Fruit fly (Drosophila melanogaster) whole organism, larva: Measurements from ENCODE around the gene noc.

ENCODE experiments used
- noc ChIP-seq: fragments of 200-800 bp; sonication (Bioruptor generic); optimal IDR thresholded peaks from 3 replicates; lab custom pipeline; 2019; ENCODE audit warnings: missing biosample characterization, mild to moderate bottlenecking, missing genetic modification characterization, moderate library complexity

Gene noc

DNA sequence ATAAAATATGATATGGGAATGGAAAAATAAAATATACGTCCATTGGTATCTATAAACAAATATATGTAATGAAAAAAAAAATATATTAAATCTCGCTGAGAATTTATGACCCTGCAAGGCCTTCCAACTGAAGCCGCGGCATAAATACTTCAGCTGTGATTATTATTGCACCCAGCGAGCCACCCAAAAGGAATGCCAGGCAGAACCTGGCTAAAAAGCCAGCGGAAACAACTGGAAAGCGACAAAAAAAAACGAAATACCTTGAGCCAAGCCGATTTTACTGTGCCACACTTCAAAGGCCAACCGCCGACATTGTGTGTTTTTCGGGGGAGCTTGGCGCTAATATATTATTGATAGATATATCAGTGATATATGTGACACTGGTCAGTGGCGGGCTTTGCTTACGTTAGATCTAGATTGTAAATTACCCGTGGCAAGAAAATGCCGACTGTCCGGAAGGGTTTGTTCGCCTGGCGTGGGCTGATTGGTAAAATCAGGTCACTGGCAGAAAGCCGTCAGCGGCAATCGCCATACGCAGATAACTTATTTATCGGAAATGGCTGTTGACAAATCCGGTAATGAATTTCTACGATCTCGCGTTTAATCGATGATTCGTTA lies 7.9 kb downstream of the noc start:
- TF ChIP-seq noc (tag; lab: Kevin White, UChicago) = peak; percentile 92

dm6 chr2L:14499078-14499477 lies 8.4 kb downstream of the noc start:
- TF ChIP-seq noc (tag; lab: Kevin White, UChicago) = peak; percentile 55

dm6 chr2L:14499497-14499896 lies 8.8 kb downstream of the noc start:
- TF ChIP-seq noc (tag; lab: Kevin White, UChicago) = peak; percentile 19

DNA sequence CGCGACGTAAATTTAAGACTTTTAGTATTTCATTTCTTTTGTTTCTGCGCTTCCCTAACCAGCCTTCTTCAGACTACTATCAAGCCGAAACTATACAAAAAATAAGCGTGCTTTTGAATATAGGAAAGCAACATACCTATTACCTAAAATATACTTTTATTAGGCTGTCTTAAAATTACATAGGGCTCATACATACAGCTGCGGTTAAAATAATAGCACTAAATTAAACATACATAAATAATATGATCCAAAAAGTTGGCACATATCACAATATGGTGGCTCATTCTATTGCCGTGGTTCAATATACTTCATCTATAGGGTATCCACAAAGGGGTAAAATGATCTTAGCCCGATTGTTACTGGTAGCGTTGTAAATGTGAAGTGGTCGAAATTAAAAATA lies 9.7 kb downstream of the noc start:
- peak; percentile 97 for TF ChIP-seq noc (tag; lab: Kevin White, UChicago)

DNA sequence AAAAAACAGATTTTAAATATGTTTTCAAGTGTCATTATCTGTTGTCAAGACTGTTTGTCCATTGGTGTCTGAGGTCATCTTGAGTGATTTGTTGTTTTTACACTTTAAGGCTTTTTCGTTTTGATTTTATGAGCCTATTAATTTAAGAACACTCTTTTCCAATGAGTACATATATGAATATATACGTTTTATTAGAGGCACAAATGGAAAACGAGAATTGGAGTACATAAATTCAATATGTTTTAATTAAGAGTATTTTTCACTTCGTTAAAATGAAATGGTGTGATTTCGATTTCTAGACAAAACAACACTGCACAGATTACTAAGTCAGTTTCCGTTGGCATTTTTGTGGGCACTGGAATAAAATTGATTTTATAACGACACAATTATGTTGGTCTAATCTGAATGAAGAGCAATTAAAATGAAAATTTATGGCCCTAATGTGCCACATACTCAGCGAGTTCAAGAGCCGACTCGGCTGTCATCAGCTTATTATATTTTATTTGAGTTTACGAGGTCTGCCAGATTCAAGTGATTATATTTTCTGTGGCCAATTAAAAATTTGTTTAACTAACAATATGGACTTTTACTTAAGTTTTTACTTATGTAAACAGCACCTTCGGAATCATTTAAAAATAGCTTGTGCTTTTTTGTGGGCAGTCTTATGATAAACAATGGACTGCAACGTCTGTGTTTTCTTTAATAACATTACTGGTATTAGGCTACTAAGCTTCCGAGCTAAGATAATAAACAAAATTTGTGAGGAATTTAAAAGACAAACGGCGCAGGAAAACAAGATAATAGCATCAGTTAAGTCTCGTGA lies 10.7 kb downstream of the noc start:
- peak; percentile 97 for TF ChIP-seq noc (tag; lab: Kevin White, UChicago)

- TF ChIP-seq noc (tag; lab: Kevin White, UChicago) = peak; percentile 95
Measured at dm6 chr2L:14502578-14503426, 12.1 kb downstream of the noc start.

dm6 chr2L:14503584-14503983 lies 12.9 kb downstream of the noc start:
- TF ChIP-seq noc (tag; lab: Kevin White, UChicago) = no peak

DNA sequence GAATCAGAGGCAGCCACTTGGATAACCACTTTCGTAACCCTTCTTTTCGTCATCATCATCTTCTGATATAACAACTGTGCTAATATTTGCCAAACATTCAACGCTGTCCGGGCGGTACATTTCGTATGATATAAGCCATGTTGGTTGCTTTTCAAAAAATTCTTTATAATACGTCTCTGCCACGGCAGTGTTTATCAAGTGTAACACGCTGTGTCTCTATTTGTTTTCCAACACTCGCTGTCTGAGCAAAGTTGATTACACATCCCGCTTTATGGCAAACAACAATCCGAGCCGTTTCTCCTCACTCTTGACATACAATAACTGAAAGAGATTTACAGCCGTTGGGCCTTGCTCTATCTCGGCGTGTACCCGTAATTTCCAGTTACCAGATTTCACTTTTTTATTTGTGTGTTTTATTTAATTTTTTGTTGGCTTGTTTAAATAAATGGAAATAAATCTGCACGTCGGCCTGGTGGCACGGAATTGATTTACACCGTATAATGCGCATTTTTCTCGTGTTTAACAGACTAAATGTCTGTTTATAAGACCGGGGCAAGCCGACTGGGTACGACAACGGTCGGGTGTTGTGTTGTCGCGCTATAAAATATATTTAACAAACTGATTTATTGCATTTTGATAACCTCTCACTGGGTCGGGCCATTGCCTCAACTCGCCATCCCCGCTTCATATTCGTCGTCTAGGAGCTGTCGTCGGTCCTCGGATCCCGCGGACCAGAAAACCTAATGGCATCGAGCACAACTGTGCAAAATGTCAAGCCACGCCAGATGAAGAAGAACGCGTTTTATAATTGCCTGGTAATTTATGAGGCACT lies 14.6 kb downstream of the noc start:
- TF ChIP-seq noc (tag; lab: Kevin White, UChicago) = peak; percentile 94

- TF ChIP-seq noc (tag; lab: Kevin White, UChicago) = peak; percentile 97
Measured at dm6 chr2L:14506011-14506565, 15.4 kb downstream of the noc start.

DNA sequence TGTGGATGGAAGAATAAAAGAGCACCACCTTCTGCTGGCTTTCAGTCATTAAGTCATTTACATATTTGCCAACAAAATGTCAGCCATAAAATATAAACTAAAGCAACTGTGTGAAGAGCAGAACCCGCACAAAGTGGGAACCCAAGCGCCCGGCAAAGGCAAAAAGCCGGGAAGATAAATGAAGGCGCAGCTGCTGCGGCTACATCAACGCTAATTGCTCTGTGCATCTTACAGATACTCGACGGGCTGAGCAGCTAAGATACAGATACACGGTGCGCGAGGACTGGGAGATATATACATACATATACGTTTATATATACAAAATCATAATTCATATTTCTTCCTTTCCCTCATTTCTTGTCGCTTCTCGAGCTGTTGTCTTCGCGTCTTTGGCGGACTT lies 16.0 kb downstream of the noc start:
- no peak for TF ChIP-seq noc (tag; lab: Kevin White, UChicago)

- no peak for TF ChIP-seq noc (tag; lab: Kevin White, UChicago)
Measured at dm6 chr2L:14507997-14508396, 17.3 kb downstream of the noc start.

- no peak for TF ChIP-seq noc (tag; lab: Kevin White, UChicago)
Measured at dm6 chr2L:14508710-14509109, 18.1 kb downstream of the noc start.

- no peak for TF ChIP-seq noc (tag; lab: Kevin White, UChicago)
Measured at dm6 chr2L:14510504-14510903, 19.8 kb downstream of the noc start.

- no peak for TF ChIP-seq noc (tag; lab: Kevin White, UChicago)
Measured at dm6 chr2L:14511248-14511647, 20.6 kb downstream of the noc start.

dm6 chr2L:14511872-14512271 lies 21.2 kb downstream of the noc start:
- TF ChIP-seq noc (tag; lab: Kevin White, UChicago) = no peak
